Fruit fly (Drosophila melanogaster) S2 (cell line): ENCODE measurements around the gene pn.

Experiments
- CG8478 ChIP-seq: fragments of >200 bp; optimal IDR thresholded peaks from 2 replicates; lab custom pipeline; 2018
- CTCF ChIP-seq, 2 experiments: fragments of >200 bp; optimal IDR thresholded peaks; 2 replicates each; lab custom pipeline; 2018

DNA sequence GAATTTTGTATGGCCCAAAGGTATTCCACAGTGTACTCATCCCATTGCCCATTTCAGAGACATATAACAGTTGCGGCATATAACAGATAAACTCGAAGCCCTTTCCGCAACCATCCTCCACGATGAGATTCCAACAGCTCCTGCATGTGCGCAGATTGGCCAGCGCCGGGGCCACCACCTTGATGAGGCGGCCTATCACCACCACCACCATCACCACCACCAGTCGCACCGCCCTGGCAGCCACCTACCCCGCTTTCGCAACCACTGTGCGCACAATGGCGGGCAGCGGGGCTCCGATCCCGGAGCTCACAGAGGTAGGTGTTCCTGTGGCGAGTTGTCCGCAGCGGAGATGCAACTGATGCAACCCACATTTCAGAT, 38.1 kb upstream of the pn start:
- no peak for TF ChIP-seq CG8478
- no peak for TF ChIP-seq CTCF (optimal IDR thresholded peaks at IDR 0.05; lab: Kevin White, UChicago)
